Fruit fly (Drosophila melanogaster): ENCODE data around the gene hh.
A peak's percentile ranks its signal among the peaks of the same experiment; 100 is the strongest.

hh gene

DNA sequence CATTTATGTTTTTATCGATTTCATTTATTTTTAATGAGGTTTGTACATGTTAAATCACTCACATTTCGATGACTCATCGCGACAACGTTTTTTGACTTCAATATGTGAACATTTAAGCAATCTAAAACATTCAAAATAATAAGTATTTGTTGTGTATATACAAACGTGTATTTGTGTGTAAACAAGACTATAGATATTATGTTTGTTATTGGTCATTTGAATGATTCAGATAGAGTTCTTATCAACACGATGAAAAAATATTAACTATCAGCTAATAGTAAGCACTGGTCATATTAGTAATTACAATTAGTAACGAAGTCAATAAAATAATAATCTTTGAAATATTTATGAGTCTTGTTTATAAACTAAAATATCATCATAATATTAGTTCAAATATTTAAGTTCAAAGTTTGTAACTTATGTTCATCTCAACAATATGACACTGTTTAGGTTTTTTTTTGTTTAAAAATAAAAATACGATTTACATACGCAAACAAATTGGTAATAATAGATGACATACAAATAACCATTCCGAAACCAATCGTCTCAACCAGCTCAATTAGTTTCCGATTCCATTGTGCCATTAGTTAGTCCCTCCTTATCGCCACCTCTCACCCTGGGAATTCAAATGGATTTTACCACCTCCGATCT, 39.4 kb upstream of the hh start (continued):
- TF ChIP-seq Pdp1 (GFP tag; optimal IDR thresholded peaks at IDR 0.05), result peak in 1 of 2 experiments; percentile 18
- no peak for TF ChIP-seq ATbp (GFP tag; optimal IDR thresholded peaks at IDR 0.05)
- TF ChIP-seq sd (tag; optimal IDR thresholded peaks at IDR 0.05), result no peak
- TF ChIP-seq vnd (GFP tag; IDR thresholded peaks at IDR 0.05; ENCODE audit: partially characterized antibody), result no peak
- no peak for TF ChIP-seq slbo (GFP tag; IDR thresholded peaks at IDR 0.05)
- no peak for TF ChIP-seq CG16815 (GFP tag; optimal IDR thresholded peaks at IDR 0.05)
- TF ChIP-seq gro (GFP tag; optimal IDR thresholded peaks at IDR 0.05), result no peak
- peak; percentile 20 for TF ChIP-seq Six4 (GFP tag; optimal IDR thresholded peaks at IDR 0.05)
- no peak for TF ChIP-seq CG10462 (GFP tag; optimal IDR thresholded peaks at IDR 0.05)
- TF ChIP-seq dati (GFP tag; IDR thresholded peaks at IDR 0.05), result no peak
- no peak for TF ChIP-seq CG4707 (GFP tag; optimal IDR thresholded peaks at IDR 0.05)
- no peak for TF ChIP-seq HLH54F (GFP tag; optimal IDR thresholded peaks at IDR 0.05)
- TF ChIP-seq ara (GFP tag; IDR thresholded peaks at IDR 0.05), result no peak
- peak; percentile 2 for TF ChIP-seq CG18476 (GFP tag; optimal IDR thresholded peaks at IDR 0.05)
- TF ChIP-seq cas (GFP tag; IDR thresholded peaks at IDR 0.05), result no peak
- no peak for TF ChIP-seq slou (GFP tag; optimal IDR thresholded peaks at IDR 0.05)
- TF ChIP-seq Elba2 (GFP tag; optimal IDR thresholded peaks at IDR 0.05), result no peak
- peak in 1 of 2 experiments; percentile 33 for TF ChIP-seq Eip74EF (GFP tag; optimal IDR thresholded peaks at IDR 0.05)
- no peak for TF ChIP-seq CG7357 (GFP tag; IDR thresholded peaks at IDR 0.05)
- no peak for TF ChIP-seq zf30C (GFP tag; optimal IDR thresholded peaks at IDR 0.05)
- no peak for TF ChIP-seq inv (GFP tag; IDR thresholded peaks at IDR 0.05; ENCODE audit: partially characterized antibody)
- peak; percentile 37 for TF ChIP-seq CG8281 (tag; optimal IDR thresholded peaks at IDR 0.05)
- no peak for TF ChIP-seq CG34422 (GFP tag; IDR thresholded peaks at IDR 0.05)
- TF ChIP-seq E2f2 (GFP tag; IDR thresholded peaks at IDR 0.05), result no peak
- peak; percentile 45 for TF ChIP-seq cwo (GFP tag; optimal IDR thresholded peaks at IDR 0.05)
- TF ChIP-seq CG12769 (tag; optimal IDR thresholded peaks at IDR 0.05), result no peak
- no peak for TF ChIP-seq NC2β (GFP tag; optimal IDR thresholded peaks at IDR 0.05)
- no peak for TF ChIP-seq phol (tag; optimal IDR thresholded peaks at IDR 0.05)
- TF ChIP-seq sc (optimal IDR thresholded peaks at IDR 0.05), result no peak
- no peak for TF ChIP-seq sc (GFP tag; optimal IDR thresholded peaks at IDR 0.05)
- TF ChIP-seq jumu (GFP tag; optimal IDR thresholded peaks at IDR 0.05), result no peak
- TF ChIP-seq CG18599 (GFP tag; optimal IDR thresholded peaks at IDR 0.05), result peak; percentile 15
- TF ChIP-seq Sox100B (GFP tag; optimal IDR thresholded peaks at IDR 0.05), result peak; percentile 15
- no peak for TF ChIP-seq CG18619 (GFP tag; optimal IDR thresholded peaks at IDR 0.05)
- TF ChIP-seq CG9817 (tag; optimal IDR thresholded peaks at IDR 0.05), result no peak
- TF ChIP-seq her (GFP tag; optimal IDR thresholded peaks at IDR 0.05), result no peak
- no peak for TF ChIP-seq HLH3B (GFP tag; IDR thresholded peaks at IDR 0.05)
- no peak for TF ChIP-seq abd-A (tag; optimal IDR thresholded peaks at IDR 0.05)
- no peak for TF ChIP-seq ab (GFP tag; optimal IDR thresholded peaks at IDR 0.05)
- TF ChIP-seq CG4360 (GFP tag; IDR thresholded peaks at IDR 0.05), result 0 out of 2 replicates have a peak, but pooled peaks have one; percentile 33
- TF ChIP-seq slp2 (GFP tag; optimal IDR thresholded peaks at IDR 0.05), result no peak
- TF ChIP-seq crol (GFP tag; IDR thresholded peaks at IDR 0.05), result no peak
- TF ChIP-seq tup (GFP tag; optimal IDR thresholded peaks at IDR 0.05), result no peak
- TF ChIP-seq CG15696 (tag; optimal IDR thresholded peaks at IDR 0.05), result peak; percentile 14
- TF ChIP-seq Lpt (GFP tag; optimal IDR thresholded peaks at IDR 0.05), result no peak
- no peak for TF ChIP-seq CG17612 (GFP tag; IDR thresholded peaks at IDR 0.05)
- no peak for TF ChIP-seq bab2 (GFP tag; optimal IDR thresholded peaks at IDR 0.05)
- TF ChIP-seq CG7987 (GFP tag; optimal IDR thresholded peaks at IDR 0.05), result no peak
- peak; percentile 66 for TF ChIP-seq CG18764 (GFP tag; optimal IDR thresholded peaks at IDR 0.05)
- no peak for TF ChIP-seq CG13424 (tag; optimal IDR thresholded peaks at IDR 0.05)

Measured in whole organism, embryonic.